Fruit fly (Drosophila melanogaster) Kc167 (cell line): Measurements from ENCODE around the gene dar1.

Experiments used
- insv ChIP-seq: fragments of >200 bp; optimal IDR thresholded peaks from 3 replicates; lab custom pipeline; 2018; ENCODE audit warnings: missing external identifiers
- psq ChIP-seq: fragments of >200 bp; optimal IDR thresholded peaks from 2 replicates; lab custom pipeline; 2017; ENCODE audit warnings: missing external identifiers

dm6 chr3L:3649527-3649926 is 23.4 kb downstream of the dar1 start:
- no peak for TF ChIP-seq insv (lab: Kevin White, UChicago)
- TF ChIP-seq psq, result no peak
